Fruit fly (Drosophila melanogaster): Measurements from ENCODE around the gene CG13884.
A peak's percentile ranks its signal among the peaks of the same experiment; 100 is the strongest.

CG13884 gene

DNA sequence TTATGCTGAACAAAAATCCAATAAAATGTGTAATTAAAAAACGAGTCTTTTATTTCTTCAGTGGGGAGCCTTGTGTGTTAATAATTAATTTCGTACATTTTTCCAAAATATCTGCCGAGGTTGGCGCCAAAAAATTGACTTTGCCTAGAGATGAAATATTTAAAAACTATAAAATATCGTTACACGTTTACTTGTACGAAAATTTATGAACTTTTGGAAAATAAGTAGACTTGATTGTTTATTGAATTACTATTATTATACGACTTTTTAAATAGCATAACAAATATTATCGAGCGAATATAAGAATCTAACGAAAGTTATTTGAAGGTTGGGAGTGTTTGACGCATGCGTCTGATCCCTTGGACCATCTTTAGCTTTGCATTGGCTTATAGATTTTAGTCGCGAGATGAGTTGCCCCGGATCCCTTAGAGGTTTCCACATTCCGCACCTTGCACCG is 10.2 kb downstream of the CG13884 start, which contains the start of gene CG1231:
TSS of gene CG1231 (plus strand) at position 407 of the 457 bp plus-strand sequence.
- no peak for TF ChIP-seq EcR (GFP tag; optimal IDR thresholded peaks at IDR 0.05)
- no peak for TF ChIP-seq CG17806 (tag; optimal IDR thresholded peaks at IDR 0.05)
- no peak for TF ChIP-seq CG8301 (tag; optimal IDR thresholded peaks at IDR 0.05)
- TF ChIP-seq CG14655 (GFP tag; optimal IDR thresholded peaks at IDR 0.05), result no peak
- TF ChIP-seq CG9948 (tag; optimal IDR thresholded peaks at IDR 0.05), result no peak
- no peak for TF ChIP-seq D1 (tag; optimal IDR thresholded peaks at IDR 0.05)

DNA sequence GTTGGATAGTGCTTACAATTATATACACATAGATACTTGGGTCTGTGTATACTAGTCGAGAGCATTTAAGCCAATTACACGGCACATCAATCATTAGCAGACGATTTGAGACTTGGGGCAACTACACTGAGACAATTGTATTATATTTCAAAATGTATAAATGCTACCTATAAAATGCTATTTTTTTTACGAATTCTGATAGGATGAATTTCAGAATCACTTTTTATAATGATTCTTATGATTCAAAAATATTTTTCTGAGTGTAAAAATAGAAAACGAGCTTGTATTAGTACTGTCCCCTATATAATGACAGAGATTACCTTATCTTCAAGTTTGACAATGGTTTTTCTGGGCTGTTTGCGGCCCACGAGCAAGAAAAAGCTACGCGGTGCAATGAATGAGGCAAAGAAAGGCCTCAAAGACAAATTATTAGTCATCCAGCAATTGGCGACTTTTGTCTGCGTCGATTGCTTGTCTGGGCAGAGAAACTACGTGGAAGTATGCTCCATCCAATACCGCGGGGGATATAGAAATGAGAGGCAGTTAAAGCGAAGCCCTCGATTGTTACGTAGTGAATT is 15.5 kb downstream of the CG13884 start:
- TF ChIP-seq Ets98B (GFP tag; IDR thresholded peaks at IDR 0.05) (peak; percentile 63), CG13204 (GFP tag; optimal IDR thresholded peaks at IDR 0.05) (no peak), CG34367 (tag; optimal IDR thresholded peaks at IDR 0.05) (no peak), CG10348 (GFP tag; IDR thresholded peaks at IDR 0.05) (no peak), rn (GFP tag; IDR thresholded peaks at IDR 0.05) (peak; percentile 39; the same call in 1 of the 2 replicates), CG4496 (GFP tag; IDR thresholded peaks at IDR 0.05) (peak; percentile 82), D1 (tag; optimal IDR thresholded peaks at IDR 0.05) (no peak), EcR (GFP tag; optimal IDR thresholded peaks at IDR 0.05) (no peak), CG8159 (tag; optimal IDR thresholded peaks at IDR 0.05) (no peak), CG15710 (tag; optimal IDR thresholded peaks at IDR 0.05) (peak; percentile 8), CG12605 (GFP tag; IDR thresholded peaks at IDR 0.05) (peak; percentile 72), CG14655 (GFP tag; optimal IDR thresholded peaks at IDR 0.05) (no peak), CG9948 (tag; optimal IDR thresholded peaks at IDR 0.05) (peak; percentile 71), Pif1B (GFP tag; optimal IDR thresholded peaks at IDR 0.05) (no peak), Pif1A (GFP tag; optimal IDR thresholded peaks at IDR 0.05) (no peak), CG17806 (tag; optimal IDR thresholded peaks at IDR 0.05) (peak; percentile 50), Snoo (tag; optimal IDR thresholded peaks at IDR 0.05) (no peak), CG8301 (tag; optimal IDR thresholded peaks at IDR 0.05) (no peak), CG32121 (GFP tag; IDR thresholded peaks at IDR 0.05) (peak; percentile 82), fd96Ca (GFP tag; IDR thresholded peaks at IDR 0.05) (no peak), gl (tag; optimal IDR thresholded peaks at IDR 0.05) (no peak)

DNA sequence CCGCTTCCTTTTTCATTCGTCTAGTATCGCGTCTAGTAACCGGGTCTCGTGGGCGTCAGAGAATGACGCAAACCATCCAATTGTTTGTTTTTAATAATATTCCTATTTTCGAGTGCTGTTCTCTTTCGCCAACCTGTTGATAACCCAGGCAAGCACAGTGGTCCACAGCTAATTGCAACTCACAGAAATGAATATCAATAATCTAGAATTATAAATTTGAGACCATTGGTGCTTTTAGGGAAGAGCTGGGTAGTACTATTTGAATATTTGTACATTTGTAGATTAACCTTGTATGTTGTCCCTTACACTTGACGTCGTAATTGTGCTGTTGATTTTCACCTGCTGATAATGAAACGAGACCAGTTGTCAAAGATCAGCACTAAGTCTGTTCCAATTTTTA is 16.5 kb downstream of the CG13884 start:
- TF ChIP-seq CG34367 (tag; optimal IDR thresholded peaks at IDR 0.05) (no peak), gl (tag; optimal IDR thresholded peaks at IDR 0.05) (no peak), CG15710 (tag; optimal IDR thresholded peaks at IDR 0.05) (no peak), CG32121 (GFP tag; IDR thresholded peaks at IDR 0.05) (no peak), CG10348 (GFP tag; IDR thresholded peaks at IDR 0.05) (no peak), CG14655 (GFP tag; optimal IDR thresholded peaks at IDR 0.05) (no peak), Pif1A (GFP tag; optimal IDR thresholded peaks at IDR 0.05) (no peak), fd96Ca (GFP tag; IDR thresholded peaks at IDR 0.05) (no peak), CG8301 (tag; optimal IDR thresholded peaks at IDR 0.05) (no peak), Ets98B (GFP tag; IDR thresholded peaks at IDR 0.05) (no peak), EcR (GFP tag; optimal IDR thresholded peaks at IDR 0.05) (no peak), Snoo (tag; optimal IDR thresholded peaks at IDR 0.05) (no peak), CG8159 (tag; optimal IDR thresholded peaks at IDR 0.05) (no peak)

DNA sequence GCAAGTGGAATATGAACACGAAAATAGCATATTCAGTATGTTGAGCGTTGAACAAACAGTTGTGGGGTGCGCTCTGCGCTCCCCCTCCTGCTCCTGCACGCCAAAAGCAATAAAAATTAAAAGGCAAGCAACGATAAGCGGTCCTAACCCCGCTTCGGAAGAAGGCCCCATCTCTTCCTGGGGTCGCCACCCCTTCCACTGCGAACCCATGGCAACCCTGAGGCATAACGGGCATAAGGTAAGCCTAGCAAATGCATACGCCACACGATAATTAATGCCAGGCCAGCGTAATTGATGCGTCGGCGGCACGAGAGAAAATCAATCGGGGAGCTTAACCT is 17.9 kb downstream of the CG13884 start:
- TF ChIP-seq CG34367 (tag; optimal IDR thresholded peaks at IDR 0.05) (no peak), CG17806 (tag; optimal IDR thresholded peaks at IDR 0.05) (no peak), CG32121 (GFP tag; IDR thresholded peaks at IDR 0.05) (no peak), CG8159 (tag; optimal IDR thresholded peaks at IDR 0.05) (no peak), CG15710 (tag; optimal IDR thresholded peaks at IDR 0.05) (no peak), CG10348 (GFP tag; IDR thresholded peaks at IDR 0.05) (no peak), gl (tag; optimal IDR thresholded peaks at IDR 0.05) (no peak), Pif1A (GFP tag; optimal IDR thresholded peaks at IDR 0.05) (no peak), Snoo (tag; optimal IDR thresholded peaks at IDR 0.05) (no peak), CG14655 (GFP tag; optimal IDR thresholded peaks at IDR 0.05) (no peak), D1 (tag; optimal IDR thresholded peaks at IDR 0.05) (no peak), Ets98B (GFP tag; IDR thresholded peaks at IDR 0.05) (no peak), CG13204 (GFP tag; optimal IDR thresholded peaks at IDR 0.05) (no peak)

DNA sequence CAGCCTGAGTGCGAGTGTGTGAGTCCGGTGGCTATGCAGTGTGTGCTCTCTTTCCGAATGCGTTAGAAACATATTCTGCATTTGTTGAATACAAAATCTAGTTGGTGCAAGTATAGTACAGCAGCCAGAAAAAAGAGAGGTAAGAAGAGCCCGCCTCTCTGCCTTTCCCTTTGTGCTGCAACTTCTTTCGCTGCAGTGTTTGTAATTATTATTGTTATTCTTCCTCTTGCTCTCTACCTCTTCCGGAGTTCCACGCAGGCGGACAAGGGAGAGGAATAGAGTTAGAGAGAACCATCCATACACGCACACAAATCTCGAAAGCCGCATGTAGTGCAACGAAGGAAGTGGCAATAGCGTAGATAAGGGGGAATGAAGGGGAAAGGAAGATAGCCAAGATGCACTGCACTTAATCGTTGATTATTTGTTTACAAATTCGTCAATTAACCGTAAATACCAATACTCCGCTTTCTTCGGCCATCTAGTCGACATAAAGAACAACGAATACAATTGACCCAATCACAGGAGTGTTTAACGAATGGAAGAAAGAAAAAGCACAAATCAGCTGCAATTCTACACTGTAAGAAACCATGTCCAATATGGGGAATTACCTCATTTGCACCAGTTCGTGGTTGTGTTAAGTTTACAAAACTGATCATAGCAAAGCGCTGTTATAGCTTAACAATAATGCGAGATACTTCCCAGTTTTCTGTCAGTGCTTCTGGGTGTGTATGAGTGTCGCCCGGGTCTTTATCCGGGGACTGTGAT is 18.4 kb downstream of the CG13884 start:
- TF ChIP-seq CG12605 (GFP tag; IDR thresholded peaks at IDR 0.05), result peak; percentile 83
- peak; percentile 86 for TF ChIP-seq Pif1B (GFP tag; optimal IDR thresholded peaks at IDR 0.05)
- peak; percentile 87 for TF ChIP-seq rn (GFP tag; IDR thresholded peaks at IDR 0.05)
- TF ChIP-seq CG13204 (GFP tag; optimal IDR thresholded peaks at IDR 0.05), result peak; percentile 53
- TF ChIP-seq CG14655 (GFP tag; optimal IDR thresholded peaks at IDR 0.05), result peak; percentile 95
- TF ChIP-seq fd96Ca (GFP tag; IDR thresholded peaks at IDR 0.05), result peak; percentile 91
- TF ChIP-seq EcR (GFP tag; optimal IDR thresholded peaks at IDR 0.05), result peak; percentile 55
- TF ChIP-seq Ets98B (GFP tag; IDR thresholded peaks at IDR 0.05), result peak; percentile 93
- TF ChIP-seq CG8301 (tag; optimal IDR thresholded peaks at IDR 0.05), result peak; percentile 92
- TF ChIP-seq CG32121 (GFP tag; IDR thresholded peaks at IDR 0.05), result peak; percentile 90
- TF ChIP-seq Snoo (tag; optimal IDR thresholded peaks at IDR 0.05), result peak; percentile 76
- peak; percentile 36 for TF ChIP-seq D1 (tag; optimal IDR thresholded peaks at IDR 0.05)
- TF ChIP-seq CG9948 (tag; optimal IDR thresholded peaks at IDR 0.05), result peak; percentile 82
- peak; percentile 90 for TF ChIP-seq Pif1A (GFP tag; optimal IDR thresholded peaks at IDR 0.05)
- TF ChIP-seq CG10348 (GFP tag; IDR thresholded peaks at IDR 0.05), result 0 out of 2 replicates have a peak, but pooled peaks have one; percentile 39
- peak; percentile 82 for TF ChIP-seq CG15710 (tag; optimal IDR thresholded peaks at IDR 0.05)
- peak; percentile 72 for TF ChIP-seq gl (tag; optimal IDR thresholded peaks at IDR 0.05)
- peak; percentile 84 for TF ChIP-seq CG17806 (tag; optimal IDR thresholded peaks at IDR 0.05)
- TF ChIP-seq CG4496 (GFP tag; IDR thresholded peaks at IDR 0.05), result peak; percentile 92
- TF ChIP-seq CG8159 (tag; optimal IDR thresholded peaks at IDR 0.05), result peak; percentile 83
- peak; percentile 81 for TF ChIP-seq CG34367 (tag; optimal IDR thresholded peaks at IDR 0.05)
